Fruit fly (Drosophila melanogaster) whole organism, embryonic: ENCODE results near the gene Tm1.
A peak's percentile ranks its signal among the peaks of the same experiment; 100 is the strongest.

ENCODE experiments used
- B-H2 ChIP-seq: fragments of 200-800 bp; sonication (Bioruptor generic); optimal IDR thresholded peaks from 2 replicates; lab custom pipeline; 2018; ENCODE audit warnings: missing biosample characterization, mild to moderate bottlenecking, missing genetic modification characterization
- CG11085 ChIP-seq: fragments of 200-800 bp; sonication (Bioruptor generic); IDR thresholded peaks from 2 replicates; pipeline ENCODE4 v1.3.6; 2022; ENCODE audit warnings: missing biosample characterization, missing genetic modification characterization
- CG12155 ChIP-seq: fragments of 200-800 bp; sonication (Bioruptor generic); optimal IDR thresholded peaks from 3 replicates; lab custom pipeline; 2016; ENCODE audit warnings: missing biosample characterization, missing genetic modification characterization
- CG12219 ChIP-seq: fragments of 200-800 bp; sonication (Bioruptor generic); optimal IDR thresholded peaks from 3 replicates; lab custom pipeline; 2018; ENCODE audit warnings: missing biosample characterization, mild to moderate bottlenecking, missing genetic modification characterization
- CG12769 ChIP-seq: fragments of 200-800 bp; sonication (Bioruptor generic); optimal IDR thresholded peaks from 2 replicates; lab custom pipeline; 2019; ENCODE audit warnings: missing biosample characterization, mild to moderate bottlenecking, missing genetic modification characterization, moderate library complexity
- CG13424 ChIP-seq: fragments of 200-800 bp; sonication (Bioruptor generic); optimal IDR thresholded peaks from 2 replicates; lab custom pipeline; 2019; ENCODE audit warnings: missing biosample characterization, mild to moderate bottlenecking, missing genetic modification characterization, moderate library complexity
- CG13894 ChIP-seq: fragments of 200-800 bp; sonication (Bioruptor generic); optimal IDR thresholded peaks from 3 replicates; lab custom pipeline; 2018; ENCODE audit warnings: missing biosample characterization, mild to moderate bottlenecking, missing genetic modification characterization, moderate library complexity
- CG14014 ChIP-seq: fragments of 200-800 bp; sonication (Bioruptor generic); IDR thresholded peaks from 2 replicates; pipeline ENCODE4 v1.3.6; 2022; ENCODE audit warnings: missing biosample characterization, missing genetic modification characterization
- CG14441 ChIP-seq: fragments of 200-800 bp; sonication (Bioruptor generic); IDR thresholded peaks from 2 replicates; pipeline ENCODE4 v1.3.6; 2022; ENCODE audit warnings: missing biosample characterization, missing genetic modification characterization
- CG17385 ChIP-seq: fragments of 200-800 bp; sonication (Bioruptor generic); optimal IDR thresholded peaks from 3 replicates; lab custom pipeline; 2018; ENCODE audit warnings: missing biosample characterization, mild to moderate bottlenecking, missing genetic modification characterization
- CG30403 ChIP-seq: fragments of 200-800 bp; sonication (Bioruptor generic); optimal IDR thresholded peaks from 3 replicates; lab custom pipeline; 2016; ENCODE audit warnings: missing biosample characterization, missing genetic modification characterization
- CG3065 ChIP-seq: fragments of 200-800 bp; sonication (Bioruptor generic); optimal IDR thresholded peaks from 2 replicates; lab custom pipeline; 2016; ENCODE audit warnings: missing biosample characterization, missing genetic modification characterization
- CG3163 ChIP-seq: fragments of 200-800 bp; sonication (Bioruptor generic); optimal IDR thresholded peaks from 3 replicates; lab custom pipeline; 2016; ENCODE audit warnings: missing biosample characterization, missing genetic modification characterization
- CG32532 ChIP-seq: fragments of 200-800 bp; sonication (Bioruptor generic); IDR thresholded peaks from 2 replicates; pipeline ENCODE4 v1.3.6; 2022; ENCODE audit warnings: missing biosample characterization, missing genetic modification characterization
- CG33557 ChIP-seq: fragments of 200-800 bp; sonication (Bioruptor generic); optimal IDR thresholded peaks from 2 replicates; lab custom pipeline; 2019; ENCODE audit warnings: missing biosample characterization, mild to moderate bottlenecking, missing genetic modification characterization, moderate library complexity
- CG3726 ChIP-seq: fragments of 200-800 bp; sonication (Bioruptor generic); IDR thresholded peaks from 3 replicates; pipeline ENCODE4, ENCODE4 v1.3.6; 2022; ENCODE audit warnings: missing biosample characterization, missing genetic modification characterization
- CG43689 ChIP-seq: fragments of 200-800 bp; sonication (Bioruptor generic); IDR thresholded peaks from 2 replicates; pipeline ENCODE4 v1.3.6; 2022; ENCODE audit warnings: missing biosample characterization, missing genetic modification characterization
- CG4404 ChIP-seq: fragments of 200-800 bp; sonication (Bioruptor generic); IDR thresholded peaks from 2 replicates; pipeline ENCODE4 v1.3.6; 2022; ENCODE audit warnings: missing biosample characterization, missing genetic modification characterization
- CG7372 ChIP-seq: fragments of 200-800 bp; sonication (Bioruptor generic); IDR thresholded peaks from 2 replicates; pipeline ENCODE4 v1.3.6; 2022; ENCODE audit warnings: missing biosample characterization, missing genetic modification characterization
- CG7786 ChIP-seq: fragments of 200-800 bp; sonication (Bioruptor generic); optimal IDR thresholded peaks from 2 replicates; lab custom pipeline; 2016; ENCODE audit warnings: missing biosample characterization, missing genetic modification characterization
- CG7839 ChIP-seq: fragments of 200-800 bp; sonication (Bioruptor generic); optimal IDR thresholded peaks from 3 replicates; lab custom pipeline; 2018; ENCODE audit warnings: missing biosample characterization, mild to moderate bottlenecking, missing genetic modification characterization, moderate library complexity
- CG8388 ChIP-seq: fragments of 200-800 bp; sonication (Bioruptor generic); optimal IDR thresholded peaks from 2 replicates; lab custom pipeline; 2019; ENCODE audit warnings: missing biosample characterization, mild to moderate bottlenecking, missing genetic modification characterization, moderate library complexity
- CG8765 ChIP-seq: fragments of 200-800 bp; sonication (Bioruptor generic); IDR thresholded peaks from 2 replicates; pipeline ENCODE4 v1.3.6; 2022; ENCODE audit warnings: missing biosample characterization, missing genetic modification characterization
- D19A ChIP-seq: fragments of 200-800 bp; optimal IDR thresholded peaks from 3 replicates; lab custom pipeline; 2019; ENCODE audit warnings: missing biosample characterization, mild to moderate bottlenecking, missing genetic modification characterization, moderate library complexity
- Dip2 ChIP-seq: fragments of 200-800 bp; sonication (Bioruptor generic); IDR thresholded peaks from 2 replicates; pipeline ENCODE4 v1.3.6; 2022; ENCODE audit warnings: missing biosample characterization, missing genetic modification characterization
- Dp ChIP-seq: fragments of 200-800 bp; sonication (Bioruptor generic); optimal IDR thresholded peaks from 2 replicates; lab custom pipeline; 2018; ENCODE audit warnings: missing biosample characterization, mild to moderate bottlenecking, missing genetic modification characterization, moderate library complexity
- ERR ChIP-seq: fragments of 200-800 bp; sonication (Bioruptor generic); optimal IDR thresholded peaks from 2 replicates; lab custom pipeline; 2016; ENCODE audit warnings: missing biosample characterization, missing genetic modification characterization
- Fer2 ChIP-seq: fragments of 200-800 bp; sonication (Bioruptor generic); optimal IDR thresholded peaks from 2 replicates; lab custom pipeline; 2018; ENCODE audit warnings: missing biosample characterization, mild to moderate bottlenecking, missing genetic modification characterization, moderate library complexity
- Fer3 ChIP-seq: fragments of 200-800 bp; sonication (Bioruptor generic); optimal IDR thresholded peaks from 2 replicates; lab custom pipeline; 2018; ENCODE audit warnings: missing biosample characterization, mild to moderate bottlenecking, missing genetic modification characterization, moderate library complexity
- HmgZ ChIP-seq: fragments of 200-800 bp; sonication (Bioruptor generic); optimal IDR thresholded peaks from 2 replicates; lab custom pipeline; 2018; ENCODE audit warnings: missing biosample characterization, mild to moderate bottlenecking, missing genetic modification characterization
- MBD-R2 ChIP-seq: fragments of 200-800 bp; sonication (Bioruptor generic); IDR thresholded peaks from 2 replicates; pipeline ENCODE4 v1.3.6; 2022; ENCODE audit warnings: missing biosample characterization, missing genetic modification characterization
- NFAT ChIP-seq: fragments of 200-800 bp; sonication (Bioruptor generic); IDR thresholded peaks from 2 replicates; pipeline ENCODE4 v1.3.6; 2022; ENCODE audit warnings: missing biosample characterization, missing genetic modification characterization
- Neu2 ChIP-seq: fragments of 200-800 bp; sonication (Bioruptor generic); optimal IDR thresholded peaks from 3 replicates; lab custom pipeline; 2016; ENCODE audit warnings: missing biosample characterization, missing genetic modification characterization, borderline replicate concordance
- Nf-YA ChIP-seq: fragments of 200-800 bp; sonication (Bioruptor generic); IDR thresholded peaks from 2 replicates; pipeline ENCODE4 v1.3.6; 2022; ENCODE audit warnings: missing biosample characterization, missing genetic modification characterization
- Side ChIP-seq: fragments of 200-800 bp; sonication (Bioruptor generic); optimal IDR thresholded peaks from 2 replicates; lab custom pipeline; 2016; ENCODE audit warnings: missing biosample characterization, missing genetic modification characterization
- Six4 ChIP-seq: fragments of 200-800 bp; sonication (Bioruptor generic); optimal IDR thresholded peaks from 2 replicates; lab custom pipeline; 2016; ENCODE audit warnings: missing biosample characterization, missing genetic modification characterization
- YL-1 ChIP-seq: fragments of 200-800 bp; sonication (Bioruptor generic); optimal IDR thresholded peaks from 3 replicates; lab custom pipeline; 2017; ENCODE audit warnings: missing biosample characterization, mild to moderate bottlenecking, missing genetic modification characterization
- ap ChIP-seq: fragments of 200-800 bp; sonication (Bioruptor generic); IDR thresholded peaks from 2 replicates; pipeline ENCODE4 v1.3.6; 2022; ENCODE audit warnings: missing biosample characterization, missing genetic modification characterization
- crc ChIP-seq: fragments of 200-800 bp; sonication (Bioruptor generic); optimal IDR thresholded peaks from 2 replicates; lab custom pipeline; 2016; ENCODE audit warnings: missing biosample characterization, missing genetic modification characterization
- dan ChIP-seq: fragments of 200-800 bp; sonication (Bioruptor generic); IDR thresholded peaks from 2 replicates; pipeline ENCODE4 v1.3.6; 2022; ENCODE audit warnings: missing biosample characterization, missing genetic modification characterization
- disco-r ChIP-seq: fragments of 200-800 bp; sonication (Bioruptor generic); optimal IDR thresholded peaks from 2 replicates; lab custom pipeline; 2016; ENCODE audit warnings: missing biosample characterization, missing genetic modification characterization
- en ChIP-seq: fragments of 200-800 bp; sonication (Bioruptor generic); optimal IDR thresholded peaks from 2 replicates; lab custom pipeline; 2016; ENCODE audit warnings: missing biosample characterization, missing genetic modification characterization
- fd3F ChIP-seq: fragments of 200-800 bp; sonication (Bioruptor generic); optimal IDR thresholded peaks from 2 replicates; lab custom pipeline; 2018; ENCODE audit warnings: missing biosample characterization, mild to moderate bottlenecking, missing genetic modification characterization, moderate library complexity
- gce ChIP-seq: fragments of 200-800 bp; sonication (Bioruptor generic); IDR thresholded peaks from 3 replicates; pipeline ENCODE4 v1.3.6; 2022; ENCODE audit warnings: missing biosample characterization, missing genetic modification characterization
- hb ChIP-seq: fragments of 200-800 bp; sonication (Bioruptor generic); IDR thresholded peaks from 3 replicates; pipeline ENCODE4 v1.3.6; 2022; ENCODE audit warnings: missing biosample characterization, missing genetic modification characterization; ENCODE audit not compliant: partially characterized antibody
- hbn ChIP-seq: fragments of 200-800 bp; sonication (Bioruptor generic); IDR thresholded peaks from 2 replicates; pipeline ENCODE4 v1.3.6; 2022; ENCODE audit warnings: missing biosample characterization, missing genetic modification characterization; ENCODE audit not compliant: partially characterized antibody
- jumu ChIP-seq: fragments of 200-800 bp; sonication (Bioruptor generic); optimal IDR thresholded peaks from 3 replicates; lab custom pipeline; 2016; ENCODE audit warnings: missing biosample characterization, missing genetic modification characterization
- pan ChIP-seq, 4 experiments: fragments of >200 bp in 3 of 4; fragments of 200-800 bp in 1 of 4; sonication (Bioruptor generic) in 1 of 4; optimal IDR thresholded peaks in 3 of 4; IDR thresholded peaks in 1 of 4; 2 replicates each; pipeline versions ENCODE4 v1.3.6 to Lab custom; 2017 to 2022; ENCODE audit warnings: missing biosample characterization in 2 of 4, missing genetic modification characterization in 2 of 4, mixed read lengths in 1 of 4
- pb ChIP-seq: fragments of 200-800 bp; sonication (Bioruptor generic); optimal IDR thresholded peaks from 3 replicates; lab custom pipeline; 2016; ENCODE audit warnings: missing biosample characterization, missing genetic modification characterization
- tap ChIP-seq: fragments of 200-800 bp; optimal IDR thresholded peaks from 3 replicates; lab custom pipeline; 2019; ENCODE audit warnings: missing biosample characterization, mild to moderate bottlenecking, missing genetic modification characterization, moderate library complexity
- toy ChIP-seq: fragments of 200-800 bp; sonication (Bioruptor generic); IDR thresholded peaks from 2 replicates; pipeline ENCODE4 v1.3.6; 2022; ENCODE audit warnings: missing biosample characterization, missing genetic modification characterization

Tm1 gene

dm6 chr3R:15347822-15348221, 69.8 kb downstream of the Tm1 start, which contains the start of the genes CG42726 and CG42727 (continued):
- no peak for TF ChIP-seq ERR (GFP tag; lab: Kevin White, UChicago)
- TF ChIP-seq YL-1: peak; percentile 21
- TF ChIP-seq fd3F (GFP tag; lab: Kevin White, UChicago): no peak
- no peak for TF ChIP-seq CG3065
- TF ChIP-seq tap (tag; lab: Kevin White, UChicago): no peak
- no peak; the same call in 1 of the 2 replicates for TF ChIP-seq CG7372 (GFP tag; lab: Robert Waterston, UW)
- no peak for TF ChIP-seq CG8765 (GFP tag; lab: Robert Waterston, UW)
- TF ChIP-seq D19A (tag; lab: Kevin White, UChicago): no peak
- TF ChIP-seq Neu2 (GFP tag; lab: Kevin White, UChicago): no peak
- TF ChIP-seq Fer3: peak; percentile 6
- no peak for TF ChIP-seq pan (optimal IDR thresholded peaks at IDR 0.05; lab: Kevin White, UChicago)
- TF ChIP-seq pan (GFP tag; optimal IDR thresholded peaks at IDR 0.05 in 1 of 2, IDR thresholded peaks at IDR 0.05 in 1 of 2): peak in 1 of 2 experiments; percentile 48
- TF ChIP-seq CG43689 (GFP tag; lab: Robert Waterston, UW): no peak
- TF ChIP-seq CG14441 (GFP tag; lab: Robert Waterston, UW): 0 out of 2 replicates have a peak, but pooled peaks have one; percentile 26
- no peak for TF ChIP-seq ap (GFP tag; lab: Robert Waterston, UW)
- no peak for TF ChIP-seq Dip2 (GFP tag; lab: Robert Waterston, UW)
- TF ChIP-seq jumu: no peak
- no peak for TF ChIP-seq toy
- no peak for TF ChIP-seq disco-r
- TF ChIP-seq CG7786 (GFP tag; lab: Kevin White, UChicago): no peak
- TF ChIP-seq CG30403 (GFP tag; lab: Kevin White, UChicago): peak; percentile 45
- no peak for TF ChIP-seq Side (GFP tag; lab: Kevin White, UChicago)
- TF ChIP-seq hb (GFP tag; lab: Robert Waterston, UW): no peak
- no peak for TF ChIP-seq CG12219 (GFP tag; lab: Kevin White, UChicago)
- no peak for TF ChIP-seq dan (GFP tag; lab: Robert Waterston, UW)
- TF ChIP-seq Six4 (GFP tag; lab: Kevin White, UChicago): no peak
- peak; percentile 96 for TF ChIP-seq CG17385 (GFP tag; lab: Kevin White, UChicago)
- TF ChIP-seq NFAT (GFP tag; lab: Robert Waterston, UW): no peak
- peak; percentile 94 for TF ChIP-seq MBD-R2
- TF ChIP-seq CG13424 (tag; lab: Kevin White, UChicago): peak; percentile 42
- no peak for TF ChIP-seq crc (GFP tag; lab: Kevin White, UChicago)
- TF ChIP-seq gce: 0 out of 3 replicates have a peak, but pooled peaks have one; percentile 27
- TF ChIP-seq pb (GFP tag; lab: Kevin White, UChicago): no peak
- TF ChIP-seq CG7839 (tag; lab: Kevin White, UChicago): no peak
- TF ChIP-seq CG3163 (GFP tag; lab: Kevin White, UChicago): no peak
- no peak for TF ChIP-seq Fer2
- no peak for TF ChIP-seq Dp (GFP tag; lab: Kevin White, UChicago)
- peak; percentile 62 for TF ChIP-seq CG14014 (GFP tag; lab: Robert Waterston, UW)
- TF ChIP-seq hbn (GFP tag; lab: Robert Waterston, UW): no peak
- TF ChIP-seq CG11085 (GFP tag; lab: Robert Waterston, UW): no peak
- no peak for TF ChIP-seq CG12769 (tag; lab: Kevin White, UChicago)
- TF ChIP-seq CG12155 (GFP tag; lab: Kevin White, UChicago): peak; percentile 20
- TF ChIP-seq CG33557: no peak
- no peak for TF ChIP-seq CG4404 (GFP tag; lab: Robert Waterston, UW)
- TF ChIP-seq CG32532 (GFP tag; lab: Robert Waterston, UW): peak; percentile 16; the same call in 1 of the 2 replicates
- no peak for TF ChIP-seq CG13894
- peak; percentile 23 for TF ChIP-seq HmgZ (tag; lab: Kevin White, UChicago)
- no peak for TF ChIP-seq en (GFP tag; lab: Kevin White, UChicago)
- no peak for TF ChIP-seq Nf-YA (GFP tag; lab: Robert Waterston, UW)
- no peak for TF ChIP-seq B-H2
- peak; percentile 2 for TF ChIP-seq CG8388 (GFP tag; lab: Kevin White, UChicago)
- no peak for TF ChIP-seq CG3726 (GFP tag; lab: Robert Waterston, UW)
